Fruit fly (Drosophila melanogaster) whole organism, embryonic: ENCODE results near the gene CG32845.

Experiments used
- Atf3 ChIP-seq: fragments of 200-800 bp; sonication (Bioruptor generic); optimal IDR thresholded peaks from 3 replicates; lab custom pipeline; 2016; ENCODE audit warnings: missing biosample characterization, missing genetic modification characterization
- CG10147 ChIP-seq: fragments of 200-800 bp; sonication (Bioruptor generic); optimal IDR thresholded peaks from 2 replicates; lab custom pipeline; 2019; ENCODE audit warnings: missing biosample characterization, mild to moderate bottlenecking, missing genetic modification characterization, moderate library complexity
- CG10267 ChIP-seq: fragments of 200-800 bp; sonication (Bioruptor generic); optimal IDR thresholded peaks from 2 replicates; lab custom pipeline; 2018; ENCODE audit warnings: missing biosample characterization, mild to moderate bottlenecking, missing genetic modification characterization, moderate library complexity
- CG11093 ChIP-seq: fragments of 200-800 bp; sonication (Bioruptor generic); IDR thresholded peaks from 3 replicates; pipeline ENCODE4 v1.3.6; 2022; ENCODE audit warnings: missing biosample characterization, missing genetic modification characterization
- CG11247 ChIP-seq: fragments of 200-800 bp; sonication (Bioruptor generic); IDR thresholded peaks from 2 replicates; pipeline ENCODE4 v1.3.6; 2022; ENCODE audit warnings: missing biosample characterization, missing genetic modification characterization
- CG12659 ChIP-seq: fragments of 200-800 bp; sonication (Bioruptor generic); optimal IDR thresholded peaks from 3 replicates; lab custom pipeline; 2017; ENCODE audit warnings: mild to moderate bottlenecking, missing biosample characterization, missing genetic modification reagents, missing genetic modification characterization
- CG13424 ChIP-seq: fragments of 200-800 bp; sonication (Bioruptor generic); optimal IDR thresholded peaks from 2 replicates; lab custom pipeline; 2019; ENCODE audit warnings: missing biosample characterization, mild to moderate bottlenecking, missing genetic modification characterization, moderate library complexity
- CG14710 ChIP-seq: fragments of 200-800 bp; sonication (Bioruptor generic); optimal IDR thresholded peaks from 3 replicates; lab custom pipeline; 2019; ENCODE audit warnings: missing biosample characterization, mild to moderate bottlenecking, missing genetic modification characterization, moderate library complexity
- CG15514 ChIP-seq: fragments of 200-800 bp; sonication (Bioruptor generic); optimal IDR thresholded peaks from 3 replicates; lab custom pipeline; 2017; ENCODE audit warnings: missing biosample characterization, missing genetic modification characterization, mild to moderate bottlenecking, moderate library complexity, missing genetic modification reagents
- CG16813 ChIP-seq: fragments of 200-800 bp; sonication (Bioruptor generic); IDR thresholded peaks from 3 replicates; pipeline ENCODE4 v1.3.6; 2022; ENCODE audit warnings: missing biosample characterization, missing genetic modification characterization; ENCODE audit not compliant: partially characterized antibody
- CG1832 ChIP-seq: fragments of 200-800 bp; sonication (Bioruptor generic); optimal IDR thresholded peaks from 2 replicates; lab custom pipeline; 2017; ENCODE audit warnings: missing biosample characterization, mild to moderate bottlenecking, missing genetic modification characterization, inconsistent platforms
- CG18764 ChIP-seq: fragments of 200-800 bp; sonication (Bioruptor generic); optimal IDR thresholded peaks from 3 replicates; lab custom pipeline; 2016; ENCODE audit warnings: missing biosample characterization, missing genetic modification characterization
- CG2199 ChIP-seq: fragments of 200-800 bp; sonication (Bioruptor generic); IDR thresholded peaks from 3 replicates; pipeline ENCODE4 v1.3.6; 2022; ENCODE audit warnings: missing biosample characterization, missing genetic modification characterization
- CG33213 ChIP-seq: fragments of 200-800 bp; sonication (Bioruptor generic); optimal IDR thresholded peaks from 3 replicates; lab custom pipeline; 2016; ENCODE audit warnings: missing biosample characterization, missing genetic modification characterization
- CG3407 ChIP-seq: fragments of 200-800 bp; sonication (Bioruptor generic); optimal IDR thresholded peaks from 2 replicates; lab custom pipeline; 2018; ENCODE audit warnings: missing biosample characterization, mild to moderate bottlenecking, missing genetic modification characterization
- CG34224 ChIP-seq: fragments of 200-800 bp; sonication (Bioruptor generic); IDR thresholded peaks from 3 replicates; pipeline ENCODE4 v1.3.6; 2022; ENCODE audit warnings: missing biosample characterization, missing genetic modification characterization; ENCODE audit not compliant: partially characterized antibody
- CG34376 ChIP-seq: fragments of 200-800 bp; sonication (Bioruptor generic); optimal IDR thresholded peaks from 2 replicates; lab custom pipeline; 2018; ENCODE audit warnings: missing biosample characterization, mild to moderate bottlenecking, missing genetic modification characterization
- CG7745 ChIP-seq: fragments of 200-800 bp; sonication (Bioruptor generic); optimal IDR thresholded peaks from 2 replicates; lab custom pipeline; 2018; ENCODE audit warnings: missing biosample characterization, mild to moderate bottlenecking, missing genetic modification characterization, moderate library complexity
- CG8089 ChIP-seq: fragments of 200-800 bp; sonication (Bioruptor generic); optimal IDR thresholded peaks from 3 replicates; lab custom pipeline; 2016; ENCODE audit warnings: missing biosample characterization, missing genetic modification characterization
- CG9609 ChIP-seq: fragments of 200-800 bp; sonication (Bioruptor generic); optimal IDR thresholded peaks from 3 replicates; lab custom pipeline; 2016; ENCODE audit warnings: missing biosample characterization, missing genetic modification characterization
- CG9797 ChIP-seq: fragments of 200-800 bp; sonication (Bioruptor generic); optimal IDR thresholded peaks from 3 replicates; lab custom pipeline; 2018; ENCODE audit warnings: missing biosample characterization, mild to moderate bottlenecking, missing genetic modification characterization
- CkIIα-i1 ChIP-seq: fragments of 200-800 bp; sonication (Bioruptor generic); IDR thresholded peaks from 2 replicates; pipeline ENCODE4 v1.3.6; 2022; ENCODE audit warnings: missing biosample characterization, missing genetic modification characterization
- Doc3 ChIP-seq: fragments of 200-800 bp; sonication (Bioruptor generic); IDR thresholded peaks from 3 replicates; pipeline ENCODE4 v1.3.6; 2022; ENCODE audit warnings: missing biosample characterization, missing genetic modification characterization; ENCODE audit not compliant: partially characterized antibody
- Fer2 ChIP-seq: fragments of 200-800 bp; sonication (Bioruptor generic); optimal IDR thresholded peaks from 2 replicates; lab custom pipeline; 2018; ENCODE audit warnings: missing biosample characterization, mild to moderate bottlenecking, missing genetic modification characterization, moderate library complexity
- Gug ChIP-seq: fragments of 200-800 bp; sonication (Bioruptor generic); IDR thresholded peaks from 4 replicates; pipeline ENCODE4 v1.3.6; 2022; ENCODE audit warnings: missing biosample characterization, missing genetic modification characterization
- HmgZ ChIP-seq: fragments of 200-800 bp; sonication (Bioruptor generic); optimal IDR thresholded peaks from 2 replicates; lab custom pipeline; 2018; ENCODE audit warnings: missing biosample characterization, mild to moderate bottlenecking, missing genetic modification characterization
- Hr78 ChIP-seq, 2 experiments: fragments of 200-800 bp in 1 of 2; fragments of >200 bp in 1 of 2; sonication (Bioruptor generic) in 1 of 2; optimal IDR thresholded peaks; 2 replicates each; lab custom pipeline; 2017 to 2019; ENCODE audit warnings: missing biosample characterization in 2 of 2, missing genetic modification characterization in 2 of 2, mild to moderate bottlenecking in 1 of 2, moderate library complexity in 1 of 2
- Pdp1 ChIP-seq, 2 experiments: fragments of 200-800 bp; sonication (Bioruptor generic); optimal IDR thresholded peaks; 3 replicates each; lab custom pipeline; 2016; ENCODE audit warnings: missing biosample characterization in 2 of 2, missing genetic modification characterization in 2 of 2, mild to moderate bottlenecking in 1 of 2, moderate library complexity in 1 of 2
- Ptx1 ChIP-seq: fragments of 200-800 bp; sonication (Bioruptor generic); IDR thresholded peaks from 2 replicates; pipeline ENCODE4 v1.3.6; 2022; ENCODE audit warnings: missing biosample characterization, missing genetic modification characterization
- Rfx ChIP-seq: fragments of 200-800 bp; sonication (Bioruptor generic); IDR thresholded peaks from 2 replicates; pipeline ENCODE4 v1.3.6; 2022; ENCODE audit warnings: missing biosample characterization, missing genetic modification characterization
- Sry-δ ChIP-seq: fragments of 200-800 bp; sonication (Bioruptor generic); optimal IDR thresholded peaks from 2 replicates; lab custom pipeline; 2016; ENCODE audit warnings: missing biosample characterization, missing genetic modification characterization
- YL-1 ChIP-seq: fragments of 200-800 bp; sonication (Bioruptor generic); optimal IDR thresholded peaks from 3 replicates; lab custom pipeline; 2017; ENCODE audit warnings: missing biosample characterization, mild to moderate bottlenecking, missing genetic modification characterization
- al ChIP-seq: fragments of 200-800 bp; sonication (Bioruptor generic); IDR thresholded peaks from 2 replicates; pipeline ENCODE4 v1.3.6; 2022; ENCODE audit warnings: missing biosample characterization, missing genetic modification characterization
- bsh ChIP-seq, 2 experiments: fragments of 200-800 bp; sonication (Bioruptor generic); optimal IDR thresholded peaks; 2 replicates each; lab custom pipeline; 2017 to 2018; ENCODE audit warnings: mild to moderate bottlenecking in 2 of 2, missing biosample characterization in 2 of 2, missing genetic modification characterization in 2 of 2, moderate library complexity in 1 of 2
- ems ChIP-seq: fragments of 200-800 bp; sonication (Bioruptor generic); optimal IDR thresholded peaks from 3 replicates; lab custom pipeline; 2016; ENCODE audit warnings: missing biosample characterization, missing genetic modification characterization
- ewg ChIP-seq: fragments of 200-800 bp; sonication (Bioruptor generic); optimal IDR thresholded peaks from 3 replicates; lab custom pipeline; 2017; ENCODE audit warnings: mild to moderate bottlenecking, missing biosample characterization, missing genetic modification reagents, missing genetic modification characterization
- fd64A ChIP-seq: fragments of 200-800 bp; sonication (Bioruptor generic); optimal IDR thresholded peaks from 3 replicates; lab custom pipeline; 2018; ENCODE audit warnings: missing biosample characterization, mild to moderate bottlenecking, missing genetic modification characterization
- ftz-f1 ChIP-seq: fragments of 200-800 bp; sonication (Bioruptor generic); optimal IDR thresholded peaks from 2 replicates; lab custom pipeline; 2016; ENCODE audit warnings: missing biosample characterization, missing genetic modification characterization
- kay ChIP-seq: fragments of 200-800 bp; sonication (Bioruptor generic); optimal IDR thresholded peaks from 2 replicates; lab custom pipeline; 2016; ENCODE audit warnings: missing biosample characterization, missing genetic modification characterization
- ken ChIP-seq: fragments of 200-800 bp; sonication (Bioruptor generic); IDR thresholded peaks from 3 replicates; pipeline ENCODE4 v1.3.6; 2022; ENCODE audit warnings: missing biosample characterization, missing genetic modification characterization
- lab ChIP-seq: fragments of 200-800 bp; sonication (Bioruptor generic); optimal IDR thresholded peaks from 3 replicates; lab custom pipeline; 2017; ENCODE audit warnings: missing biosample characterization, missing genetic modification characterization, mild to moderate bottlenecking, moderate library complexity, missing genetic modification reagents
- nerfin-1 ChIP-seq: fragments of 200-800 bp; sonication (Bioruptor generic); optimal IDR thresholded peaks from 3 replicates; lab custom pipeline; 2019; ENCODE audit warnings: missing biosample characterization, mild to moderate bottlenecking, missing genetic modification characterization, moderate library complexity
- shn ChIP-seq: fragments of 200-800 bp; sonication (Bioruptor generic); optimal IDR thresholded peaks from 3 replicates; lab custom pipeline; 2016; ENCODE audit warnings: missing biosample characterization, missing genetic modification characterization
- slou ChIP-seq: fragments of 200-800 bp; sonication (Bioruptor generic); optimal IDR thresholded peaks from 3 replicates; lab custom pipeline; 2016; ENCODE audit warnings: missing biosample characterization, missing genetic modification characterization
- tx ChIP-seq: fragments of 200-800 bp; sonication (Bioruptor generic); optimal IDR thresholded peaks from 2 replicates; lab custom pipeline; 2016; ENCODE audit warnings: missing biosample characterization, missing genetic modification characterization
- wdn ChIP-seq: fragments of 200-800 bp; sonication (Bioruptor generic); IDR thresholded peaks from 2 replicates; pipeline ENCODE4 v1.3.6; 2022; ENCODE audit warnings: missing biosample characterization, missing genetic modification characterization
- zen2 ChIP-seq: fragments of 200-800 bp; sonication (Bioruptor generic); IDR thresholded peaks from 3 replicates; pipeline ENCODE4 v1.3.6; 2022; ENCODE audit warnings: missing biosample characterization, missing genetic modification characterization; ENCODE audit not compliant: partially characterized antibody

The CG32845 gene

dm6 chr3L:263500-264377, 9.5 kb downstream of the CG32845 start (continued):
- TF ChIP-seq Atf3 (GFP tag; lab: Kevin White, UChicago) = no peak
- TF ChIP-seq ken (GFP tag; lab: Robert Waterston, UW) = 0 out of 3 replicates have a peak, but pooled peaks have one; percentile 25
- TF ChIP-seq CkIIα-i1 (GFP tag; lab: Robert Waterston, UW) = no peak
- no peak for TF ChIP-seq kay (GFP tag; lab: Kevin White, UChicago)
- TF ChIP-seq Ptx1 = no peak
- TF ChIP-seq tx (GFP tag; lab: Kevin White, UChicago) = no peak
- peak; percentile 83 for TF ChIP-seq CG1832
- no peak for TF ChIP-seq CG33213
- no peak for TF ChIP-seq CG11093 (GFP tag; lab: Robert Waterston, UW)
- TF ChIP-seq CG11247 (GFP tag; lab: Robert Waterston, UW) = no peak
- 0 out of 3 replicates have a peak, but pooled peaks have one; percentile 30 for TF ChIP-seq CG2199
- TF ChIP-seq Pdp1 (GFP tag; optimal IDR thresholded peaks at IDR 0.05; lab: Kevin White, UChicago) = no peak
- no peak for TF ChIP-seq Gug (GFP tag; lab: Robert Waterston, UW)
- no peak for TF ChIP-seq CG3407
- no peak for TF ChIP-seq wdn (GFP tag; lab: Robert Waterston, UW)
- peak; percentile 20 for TF ChIP-seq ewg (GFP tag; lab: Kevin White, UChicago)
- no peak for TF ChIP-seq zen2 (GFP tag; lab: Robert Waterston, UW)
- no peak for TF ChIP-seq CG9609 (GFP tag; lab: Kevin White, UChicago)

- TF ChIP-seq Hr78 (GFP tag; optimal IDR thresholded peaks at IDR 0.05; lab: Kevin White, UChicago) (peak in 1 of 2 experiments; percentile 83), CG9797 (GFP tag; lab: Kevin White, UChicago) (peak; percentile 27), shn (GFP tag; lab: Kevin White, UChicago) (no peak), Pdp1 (GFP tag; optimal IDR thresholded peaks at IDR 0.05; lab: Kevin White, UChicago) (peak in 1 of 2 experiments; percentile 63), CG7745 (tag; lab: Kevin White, UChicago) (no peak), YL-1 (GFP tag; lab: Kevin White, UChicago) (peak; percentile 85), CG14710 (tag; lab: Kevin White, UChicago) (peak; percentile 28), CG10147 (GFP tag; lab: Kevin White, UChicago) (no peak), Sry-δ (GFP tag; lab: Kevin White, UChicago) (peak; percentile 89), lab (GFP tag; lab: Kevin White, UChicago) (no peak), Rfx (peak; percentile 43; the same call in 1 of the 2 replicates), nerfin-1 (tag; lab: Kevin White, UChicago) (peak; percentile 87), CG34224 (GFP tag; lab: Robert Waterston, UW) (peak; percentile 83), CG10267 (no peak), CG18764 (GFP tag; lab: Kevin White, UChicago) (no peak), CG15514 (GFP tag; lab: Kevin White, UChicago) (peak; percentile 91), CG8089 (GFP tag; lab: Kevin White, UChicago) (no peak), CG12659 (GFP tag; lab: Kevin White, UChicago) (peak; percentile 34), CG34376 (peak; percentile 43), bsh (GFP tag; optimal IDR thresholded peaks at IDR 0.05; lab: Kevin White, UChicago) (no peak), al (GFP tag; lab: Robert Waterston, UW) (no peak), Fer2 (tag; lab: Kevin White, UChicago) (no peak), CG16813 (peak; percentile 78), slou (GFP tag; lab: Kevin White, UChicago) (no peak), ftz-f1 (peak; percentile 29), Doc3 (GFP tag; lab: Robert Waterston, UW) (peak; percentile 73; the same call in 2 of the 3 replicates), CG1832 (no peak), ems (GFP tag; lab: Kevin White, UChicago) (no peak), HmgZ (tag; lab: Kevin White, UChicago) (peak; percentile 9), CG13424 (tag; lab: Kevin White, UChicago) (no peak), fd64A (GFP tag; lab: Kevin White, UChicago) (no peak)
These were observed 10.4 kb downstream of the CG32845 start for dm6 chr3L:262724-263177.
